Worm (Caenorhabditis elegans) whole organism, L4/young adult: Measurements from ENCODE around the gene flp-15.

Experiments
- W03F9.2 ChIP-seq: fragments of 150-350 bp; optimal IDR thresholded peaks from 2 replicates; lab custom pipeline; 2014; ENCODE audit warnings: missing biosample characterization, missing genetic modification characterization
- dao-5 ChIP-seq: sonication (generic microtip); optimal IDR thresholded peaks from 2 replicates; lab custom pipeline; 2016; ENCODE audit warnings: missing genotype, missing genetic modification characterization, moderate library complexity, missing compliant biosample characterization
- him-1 ChIP-seq: sonication (generic microtip); optimal IDR thresholded peaks from 2 replicates; lab custom pipeline; 2016; ENCODE audit warnings: missing genotype, missing genetic modification reagents, missing genetic modification characterization, missing compliant biosample characterization

- TF ChIP-seq him-1 (tag; lab: Kevin White, UChicago): no peak
- TF ChIP-seq W03F9.2: no peak
- no peak for TF ChIP-seq dao-5 (tag; lab: Kevin White, UChicago)
Observed at ce11 chrIII:13621717-13622116, 45.9 kb downstream of the flp-15 start.
